Worm (Caenorhabditis elegans) whole organism, early embryonic: ENCODE data around the gene tars-1.
"Not testable (repeated sequence)": the region's sequence is repeated elsewhere in the genome, so short reads cannot be mapped to it uniquely, and the experiment has no call there.

Source experiments
- B0310.2 ChIP-seq: sonication (generic microtip); optimal IDR thresholded peaks from 2 replicates; lab custom pipeline; 2016; ENCODE audit warnings: mild to moderate bottlenecking, missing genetic modification characterization, missing compliant biosample characterization
- F13C5.2 ChIP-seq: sonication (generic microtip); optimal IDR thresholded peaks from 2 replicates; lab custom pipeline; 2017; ENCODE audit warnings: mild to moderate bottlenecking, missing genetic modification characterization, inconsistent platforms, missing compliant biosample characterization
- aly-1 ChIP-seq: sonication (generic microtip); optimal IDR thresholded peaks from 2 replicates; lab custom pipeline; 2016; ENCODE audit warnings: missing genetic modification characterization, missing compliant biosample characterization
- ama-1 ChIP-seq: fragments of 150-350 bp; optimal IDR thresholded peaks from 2 replicates; lab custom pipeline; 2014
- ceh-13 ChIP-seq: fragments of 200-800 bp; sonication (Bioruptor generic); optimal IDR thresholded peaks from 2 replicates; lab custom pipeline; 2018; ENCODE audit warnings: mild to moderate bottlenecking, missing genetic modification characterization, missing compliant biosample characterization
- ceh-36 ChIP-seq: sonication (generic microtip); optimal IDR thresholded peaks from 2 replicates; lab custom pipeline; 2016; ENCODE audit warnings: missing genetic modification characterization, inconsistent platforms, missing compliant biosample characterization
- ets-7 ChIP-seq: sonication (generic microtip); optimal IDR thresholded peaks from 2 replicates; lab custom pipeline; 2016; ENCODE audit warnings: missing genotype, missing genetic modification characterization, missing compliant biosample characterization
- flt-1 ChIP-seq: fragments of 200-800 bp; sonication (Bioruptor generic); IDR thresholded peaks from 2 replicates; pipeline ENCODE4 v1.3.6; 2022; ENCODE audit warnings: missing genetic modification characterization, missing compliant biosample characterization
- hmbx-1 ChIP-seq: sonication (generic microtip); optimal IDR thresholded peaks from 2 replicates; lab custom pipeline; 2016; ENCODE audit warnings: mild to moderate bottlenecking, missing genetic modification characterization, missing compliant biosample characterization
- hmg-4 ChIP-seq: fragments of 200-800 bp; sonication (Bioruptor generic); optimal IDR thresholded peaks from 2 replicates; lab custom pipeline; 2018; ENCODE audit warnings: mild to moderate bottlenecking, missing genetic modification characterization, missing compliant biosample characterization
- hnd-1 ChIP-seq: sonication (generic microtip); optimal IDR thresholded peaks from 2 replicates; lab custom pipeline; 2016; ENCODE audit warnings: missing genetic modification characterization, missing compliant biosample characterization
- pes-1 ChIP-seq: fragments of 200-800 bp; sonication (Bioruptor generic); IDR thresholded peaks from 2 replicates; pipeline ENCODE4 v1.3.6; 2022; ENCODE audit warnings: missing genetic modification reagents, missing genetic modification characterization, missing compliant biosample characterization
- scrt-1 ChIP-seq: fragments of 200-800 bp; sonication (Bioruptor generic); IDR thresholded peaks from 2 replicates; pipeline ENCODE4 v1.3.6; 2022; ENCODE audit warnings: missing genetic modification characterization, missing compliant biosample characterization
- sea-1 ChIP-seq: fragments of 200-800 bp; sonication (Bioruptor generic); conservative IDR thresholded peaks from 2 replicates; pipeline ENCODE4 v1.3.6; 2022; ENCODE audit warnings: missing genetic modification characterization, missing compliant biosample characterization
- tbx-11 ChIP-seq: fragments of 200-800 bp; sonication (Bioruptor generic); IDR thresholded peaks from 2 replicates; pipeline ENCODE4 v1.3.6; 2022; ENCODE audit warnings: missing genetic modification characterization, missing compliant biosample characterization
- tbx-37 ChIP-seq: fragments of 200-800 bp; sonication (Bioruptor generic); conservative IDR thresholded peaks from 2 replicates; pipeline ENCODE4 v1.3.6; 2022; ENCODE audit warnings: missing genetic modification reagents, missing genetic modification characterization, missing compliant biosample characterization
- tra-4 ChIP-seq: sonication (generic microtip); optimal IDR thresholded peaks from 2 replicates; lab custom pipeline; 2017; ENCODE audit warnings: missing genetic modification characterization, missing compliant biosample characterization

Gene tars-1

DNA sequence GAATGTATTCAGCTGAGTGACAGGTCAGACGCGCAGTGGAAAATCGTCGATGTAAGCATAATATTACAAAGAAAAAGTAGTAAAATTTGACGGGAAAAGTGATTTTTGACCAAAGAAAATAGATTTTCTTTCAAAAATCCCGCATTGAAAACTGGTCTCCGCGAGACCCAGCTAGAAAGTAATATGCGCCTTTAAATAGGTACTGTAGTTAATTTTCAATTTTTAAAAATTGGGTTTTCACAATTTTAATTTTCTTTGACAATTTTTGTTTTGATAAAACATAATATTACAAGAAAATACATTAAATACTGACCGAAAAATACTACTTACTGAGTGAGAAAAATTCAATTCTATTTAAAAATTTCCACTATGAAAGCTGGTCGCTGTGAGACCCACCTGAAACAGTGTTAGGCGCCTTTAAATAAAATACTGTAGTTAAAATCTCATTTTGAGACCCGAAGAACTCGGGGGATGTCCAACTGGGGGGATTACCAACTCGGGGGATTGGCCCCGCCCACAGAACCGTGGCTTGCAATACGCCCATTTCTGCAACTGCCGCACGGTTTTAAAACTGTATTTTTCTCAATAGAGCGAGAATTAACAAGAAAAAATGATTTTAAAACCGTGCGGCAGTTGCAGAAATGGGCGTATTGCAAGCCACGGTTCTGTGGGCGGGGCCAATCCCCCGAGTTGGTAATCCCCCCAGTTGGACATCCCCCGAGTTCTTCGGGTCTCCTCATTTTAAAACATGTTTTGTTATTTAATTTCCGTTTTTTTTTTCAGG is at the start of gene tars-1:
Gene tars-1 (minus strand): TSS at position 497 of the 784 bp plus-strand sequence.
- TF ChIP-seq flt-1 (GFP tag; lab: Robert Waterston, UW); sea-1 (GFP tag; lab: Robert Waterston, UW); hmbx-1 (tag; lab: Kevin White, UChicago): not testable (repeated sequence)

ce11 chrII:11742320-11742719 is 46.9 kb upstream of the tars-1 start:
- no peak for TF ChIP-seq ceh-13 (GFP tag; lab: Kevin White, UChicago)

- TF ChIP-seq ceh-13 (GFP tag; lab: Kevin White, UChicago): no peak
- TF ChIP-seq B0310.2: no peak
- TF ChIP-seq hmg-4 (GFP tag; lab: Kevin White, UChicago): no peak
- no peak for TF ChIP-seq aly-1 (tag; lab: Kevin White, UChicago)
- TF ChIP-seq tbx-11: no peak
- no peak for TF ChIP-seq scrt-1
- no peak for TF ChIP-seq tbx-37 (GFP tag; lab: Robert Waterston, UW)
- TF ChIP-seq flt-1 (GFP tag; lab: Robert Waterston, UW): no peak
- TF ChIP-seq sea-1 (GFP tag; lab: Robert Waterston, UW): no peak
- TF ChIP-seq F13C5.2 (tag; lab: Kevin White, UChicago): no peak
- no peak for TF ChIP-seq ama-1 (lab: Kevin White, UChicago)
These were observed 43.7 kb upstream of the tars-1 start, which contains the start of gene ctsa-1.2 for ce11 chrII:11739199-11739598. Gene ctsa-1.2, plus strand, starts transcription at chrII:11739358.

- no peak for TF ChIP-seq ceh-13 (GFP tag; lab: Kevin White, UChicago)
- no peak for TF ChIP-seq tbx-37 (GFP tag; lab: Robert Waterston, UW)
- no peak for TF ChIP-seq ama-1 (lab: Kevin White, UChicago)
- no peak for TF ChIP-seq flt-1 (GFP tag; lab: Robert Waterston, UW)
- no peak for TF ChIP-seq hnd-1 (tag; lab: Kevin White, UChicago)
- no peak for TF ChIP-seq tra-4
- TF ChIP-seq sea-1 (GFP tag; lab: Robert Waterston, UW): no peak
These were observed 41.9 kb upstream of the tars-1 start for ce11 chrII:11737347-11737746.

ce11 chrII:11733850-11734249 is 38.4 kb upstream of the tars-1 start:
- TF ChIP-seq ceh-36 (no peak), tbx-11 (no peak), pes-1 (no peak)

ce11 chrII:11732513-11732912 is 37.1 kb upstream of the tars-1 start, which contains the start of gene F13D12.8:
Gene F13D12.8, minus strand, starts transcription at chrII:11732594.
- TF ChIP-seq B0310.2 (no peak), ets-7 (no peak)

ce11 chrII:11731174-11731724 is 35.8 kb upstream of the tars-1 start:
- TF ChIP-seq sea-1 (GFP tag; lab: Robert Waterston, UW) (no peak), hnd-1 (tag; lab: Kevin White, UChicago) (no peak), scrt-1 (no peak), tra-4 (no peak), ceh-36 (no peak), hmbx-1 (tag; lab: Kevin White, UChicago) (no peak), tbx-37 (GFP tag; lab: Robert Waterston, UW) (no peak), ceh-13 (GFP tag; lab: Kevin White, UChicago) (no peak), ama-1 (lab: Kevin White, UChicago) (no peak), ets-7 (no peak)

- TF ChIP-seq hnd-1 (tag; lab: Kevin White, UChicago): no peak
- TF ChIP-seq pes-1: no peak
- no peak for TF ChIP-seq aly-1 (tag; lab: Kevin White, UChicago)
- TF ChIP-seq B0310.2: no peak
- no peak for TF ChIP-seq scrt-1
- no peak for TF ChIP-seq ets-7
- no peak for TF ChIP-seq ama-1 (lab: Kevin White, UChicago)
- TF ChIP-seq tbx-37 (GFP tag; lab: Robert Waterston, UW): no peak
- no peak for TF ChIP-seq flt-1 (GFP tag; lab: Robert Waterston, UW)
- TF ChIP-seq tra-4: no peak
- TF ChIP-seq sea-1 (GFP tag; lab: Robert Waterston, UW): no peak
- no peak for TF ChIP-seq ceh-13 (GFP tag; lab: Kevin White, UChicago)
- TF ChIP-seq F13C5.2 (tag; lab: Kevin White, UChicago): no peak
- TF ChIP-seq hmg-4 (GFP tag; lab: Kevin White, UChicago): no peak
- TF ChIP-seq tbx-11: no peak
- no peak for TF ChIP-seq hmbx-1 (tag; lab: Kevin White, UChicago)
- TF ChIP-seq ceh-36: no peak
These were observed 34.5 kb upstream of the tars-1 start for ce11 chrII:11729757-11730535.
